Fruit fly (Drosophila melanogaster) whole organism, prepupa: Measurements from ENCODE around the gene Swip-1.

Experiments
- CG6792 ChIP-seq: fragments of 200-800 bp; sonication (Bioruptor generic); optimal IDR thresholded peaks from 3 replicates; lab custom pipeline; 2016; ENCODE audit warnings: missing biosample characterization, missing genetic modification characterization
- Ets21C ChIP-seq: fragments of 200-800 bp; sonication (Bioruptor generic); optimal IDR thresholded peaks from 3 replicates; lab custom pipeline; 2016; ENCODE audit warnings: missing biosample characterization, missing genetic modification characterization

DNA sequence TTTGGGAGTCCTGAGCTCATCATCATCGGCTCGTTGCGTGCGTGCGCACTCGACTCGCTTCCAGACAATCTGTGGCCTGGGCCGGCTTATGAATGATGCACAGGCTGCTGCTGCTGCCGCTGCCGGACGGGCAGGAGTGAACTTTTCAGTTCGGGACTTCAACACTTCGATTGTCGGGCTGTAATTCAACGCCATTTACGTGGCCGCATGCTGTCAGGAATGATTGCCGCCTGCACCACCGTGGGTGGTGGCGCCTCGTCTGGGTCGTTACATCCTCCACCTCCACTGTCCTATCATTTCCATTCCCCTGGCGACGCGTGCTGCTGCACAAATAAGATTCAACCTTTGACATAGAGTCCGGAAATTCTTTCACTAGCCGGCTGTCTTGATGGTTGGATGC, 23.0 kb upstream of the Swip-1 start:
- no peak for TF ChIP-seq Ets21C (GFP tag; lab: Kevin White, UChicago)
- TF ChIP-seq CG6792 (GFP tag; lab: Kevin White, UChicago): no peak
